Fruit fly (Drosophila melanogaster): Measurements from ENCODE around the gene Srp54.
A peak's percentile ranks its signal among the peaks of the same experiment; 100 is the strongest.

Srp54 gene

dm6 chr2L:9921401-9921800 lies 8.7 kb downstream of the Srp54 start, which contains the start of gene CG4592 (continued):
- TF ChIP-seq CG6813 (GFP tag; optimal IDR thresholded peaks at IDR 0.05) (peak; percentile 17), Side (GFP tag; optimal IDR thresholded peaks at IDR 0.05) (peak; percentile 31), ind (GFP tag; optimal IDR thresholded peaks at IDR 0.05) (peak; percentile 27), run (tag; optimal IDR thresholded peaks at IDR 0.05) (no peak), crol (GFP tag; IDR thresholded peaks at IDR 0.05) (no peak), tup (GFP tag; optimal IDR thresholded peaks at IDR 0.05) (no peak), CG13287 (GFP tag; IDR thresholded peaks at IDR 0.05; ENCODE audit: partially characterized antibody) (peak; percentile 40; the same call in 1 of the 2 replicates), CG15073 (GFP tag; optimal IDR thresholded peaks at IDR 0.05) (no peak), CG43689 (GFP tag; IDR thresholded peaks at IDR 0.05) (no peak), CG6654 (GFP tag; optimal IDR thresholded peaks at IDR 0.05) (peak; percentile 22), Dek (tag; optimal IDR thresholded peaks at IDR 0.05) (no peak), CG33213 (GFP tag; optimal IDR thresholded peaks at IDR 0.05) (peak; percentile 12), fd102C (GFP tag; optimal IDR thresholded peaks at IDR 0.05) (no peak), CG7745 (tag; optimal IDR thresholded peaks at IDR 0.05) (no peak), CG2678 (tag; optimal IDR thresholded peaks at IDR 0.05) (no peak), Hmx (GFP tag; optimal IDR thresholded peaks at IDR 0.05) (peak; percentile 25), ttk (GFP tag; IDR thresholded peaks at IDR 0.05) (no peak), CG8944 (GFP tag; optimal IDR thresholded peaks at IDR 0.05) (no peak), CG34422 (GFP tag; IDR thresholded peaks at IDR 0.05) (peak; percentile 11; the same call in 1 of the 3 replicates), CG3065 (GFP tag; optimal IDR thresholded peaks at IDR 0.05) (no peak), pzg (GFP tag; optimal IDR thresholded peaks at IDR 0.05) (peak; percentile 35), CG6254 (GFP tag; optimal IDR thresholded peaks at IDR 0.05) (peak; percentile 5), sob (GFP tag; IDR thresholded peaks at IDR 0.05) (peak; percentile 65; the same call in 1 of the 2 replicates), CG10147 (GFP tag; optimal IDR thresholded peaks at IDR 0.05) (no peak), chn (GFP tag; optimal IDR thresholded peaks at IDR 0.05) (peak; percentile 42), Dfd (GFP tag; optimal IDR thresholded peaks at IDR 0.05) (no peak), Camta (GFP tag; optimal IDR thresholded peaks at IDR 0.05) (peak; percentile 37), CG15011 (GFP tag; optimal IDR thresholded peaks at IDR 0.05) (peak; percentile 3), ase (GFP tag; IDR thresholded peaks at IDR 0.05) (no peak), CG10654 (GFP tag; optimal IDR thresholded peaks at IDR 0.05) (peak; percentile 0), CG31224 (GFP tag; IDR thresholded peaks at IDR 0.05) (peak; percentile 29; the same call in 1 of the 2 replicates), pita (GFP tag; optimal IDR thresholded peaks at IDR 0.05) (peak; percentile 14), usp (GFP tag; optimal IDR thresholded peaks at IDR 0.05) (no peak), PHDP (tag; optimal IDR thresholded peaks at IDR 0.05) (no peak), BEAF-32 (GFP tag; optimal IDR thresholded peaks at IDR 0.05) (no peak), scrt (GFP tag; optimal IDR thresholded peaks at IDR 0.05) (no peak), ara (GFP tag; IDR thresholded peaks at IDR 0.05) (peak; percentile 53; the same call in 1 of the 2 replicates), CG4617 (GFP tag; optimal IDR thresholded peaks at IDR 0.05; ENCODE audit: borderline replicate concordance) (no peak), CG12744 (GFP tag; optimal IDR thresholded peaks at IDR 0.05) (peak; percentile 22), gcm2 (GFP tag; optimal IDR thresholded peaks at IDR 0.05) (peak; percentile 17), nerfin-1 (tag; optimal IDR thresholded peaks at IDR 0.05) (no peak), ap (GFP tag; IDR thresholded peaks at IDR 0.05) (0 out of 2 replicates have a peak, but pooled peaks have one; percentile 21), CG17612 (GFP tag; IDR thresholded peaks at IDR 0.05) (no peak), ewg (GFP tag; optimal IDR thresholded peaks at IDR 0.05) (no peak), kni (GFP tag; optimal IDR thresholded peaks at IDR 0.05) (no peak), CG5953 (GFP tag; IDR thresholded peaks at IDR 0.05) (no peak), ssp (GFP tag; IDR thresholded peaks at IDR 0.05) (peak; percentile 14; the same call in 1 of the 2 replicates), Adf1 (GFP tag; IDR thresholded peaks at IDR 0.05) (peak; percentile 18; the same call in 1 of the 2 replicates), az2 (GFP tag; optimal IDR thresholded peaks at IDR 0.05) (peak; percentile 30), eve (GFP tag; optimal IDR thresholded peaks at IDR 0.05) (no peak), CG33557 (GFP tag; optimal IDR thresholded peaks at IDR 0.05) (no peak)

All from whole organism, embryonic.